Worm (Caenorhabditis elegans) whole organism, young adult: ENCODE measurements around the gene F13H10.3.
A peak's percentile ranks its signal among the peaks of the same experiment; 100 is the strongest.

Source experiments
- B0019.2 ChIP-seq: fragments of 200-800 bp; sonication (Bioruptor generic); conservative IDR thresholded peaks from 2 replicates; pipeline ENCODE4 v1.3.6; 2022; ENCODE audit warnings: missing genetic modification reagents, missing genetic modification characterization, missing compliant biosample characterization
- F33H1.4 ChIP-seq: fragments of 200-800 bp; sonication (Bioruptor generic); IDR thresholded peaks from 2 replicates; pipeline ENCODE4 v1.3.6; 2022; ENCODE audit warnings: missing genetic modification reagents, missing genetic modification characterization, missing compliant biosample characterization
- F49E8.2 ChIP-seq: sonication (generic microtip); optimal IDR thresholded peaks from 3 replicates; lab custom pipeline; 2017; ENCODE audit warnings: missing genetic modification characterization, mild to moderate bottlenecking, missing compliant biosample characterization, antibody characterized with exemption, moderate library complexity; ENCODE audit not compliant: insufficient read depth
- F52B5.7 ChIP-seq: sonication (generic microtip); optimal IDR thresholded peaks from 2 replicates; lab custom pipeline; 2016; ENCODE audit warnings: mild to moderate bottlenecking, missing genetic modification characterization, missing compliant biosample characterization
- T26A5.8 ChIP-seq: sonication (generic microtip); optimal IDR thresholded peaks from 2 replicates; lab custom pipeline; 2016; ENCODE audit warnings: missing genetic modification characterization, missing compliant biosample characterization
- Y53G8AR.9 ChIP-seq: fragments of 200-800 bp; sonication (Bioruptor generic); conservative IDR thresholded peaks from 2 replicates; pipeline ENCODE4 v1.3.6; 2022; ENCODE audit warnings: missing genetic modification reagents, missing genetic modification characterization, missing compliant biosample characterization
- ama-1 ChIP-seq, 3 experiments: fragments of 150-350 bp in 1 of 3; sonication (generic microtip) in 2 of 3; optimal IDR thresholded peaks; 2 replicates each; lab custom pipeline; 2014 to 2018; ENCODE audit warnings: missing biosample characterization in 2 of 3, missing genetic modification characterization in 2 of 3, missing genetic modification reagents in 2 of 3
- attf-6 ChIP-seq: fragments of 200-800 bp; sonication (Bioruptor generic); IDR thresholded peaks from 2 replicates; pipeline ENCODE4 v1.3.6; 2022; ENCODE audit warnings: missing genetic modification reagents, missing genetic modification characterization, missing compliant biosample characterization
- ceh-27 ChIP-seq: fragments of 200-800 bp; sonication (Bioruptor generic); optimal IDR thresholded peaks from 2 replicates; lab custom pipeline; 2018; ENCODE audit warnings: mild to moderate bottlenecking, missing genetic modification characterization, moderate library complexity, missing compliant biosample characterization
- ceh-40 ChIP-seq: fragments of 200-800 bp; sonication (Bioruptor generic); IDR thresholded peaks from 2 replicates; pipeline ENCODE4 v1.3.6; 2022; ENCODE audit warnings: missing genetic modification characterization, missing compliant biosample characterization
- chd-7 ChIP-seq: sonication (generic microtip); optimal IDR thresholded peaks from 2 replicates; lab custom pipeline; 2016; ENCODE audit warnings: mild to moderate bottlenecking, missing genetic modification characterization, moderate library complexity, missing compliant biosample characterization
- efl-1 ChIP-seq: fragments of 150-350 bp; optimal IDR thresholded peaks from 2 replicates; lab custom pipeline; 2014; ENCODE audit warnings: missing biosample characterization, missing genetic modification reagents, missing genetic modification characterization
- egrh-3 ChIP-seq: fragments of 200-800 bp; sonication (Bioruptor generic); IDR thresholded peaks from 2 replicates; pipeline ENCODE4 v1.3.6; 2022; ENCODE audit warnings: missing genetic modification reagents, missing genetic modification characterization, missing compliant biosample characterization
- ekl-4 ChIP-seq: fragments of 200-800 bp; sonication (Bioruptor generic); IDR thresholded peaks from 2 replicates; pipeline ENCODE4 v1.3.6; 2022; ENCODE audit warnings: missing genetic modification reagents, missing genetic modification characterization, missing compliant biosample characterization
- fkh-3 ChIP-seq: sonication (generic microtip); optimal IDR thresholded peaks from 2 replicates; lab custom pipeline; 2016; ENCODE audit warnings: mild to moderate bottlenecking, missing genetic modification characterization, missing compliant biosample characterization
- him-1 ChIP-seq: sonication (generic microtip); optimal IDR thresholded peaks from 2 replicates; lab custom pipeline; 2016; ENCODE audit warnings: missing genotype, missing genetic modification reagents, missing genetic modification characterization, missing compliant biosample characterization
- hlh-26 ChIP-seq: fragments of 200-800 bp; sonication (Bioruptor generic); conservative IDR thresholded peaks from 2 replicates; pipeline ENCODE4 v1.3.6; 2022; ENCODE audit warnings: missing genetic modification reagents, missing genetic modification characterization, missing compliant biosample characterization
- hmg-1.2 ChIP-seq: fragments of 200-800 bp; sonication (Bioruptor generic); IDR thresholded peaks from 2 replicates; pipeline ENCODE4 v1.3.6; 2022; ENCODE audit warnings: missing genetic modification reagents, missing genetic modification characterization, missing compliant biosample characterization
- hrde-1 ChIP-seq: sonication (generic microtip); optimal IDR thresholded peaks from 2 replicates; lab custom pipeline; 2016; ENCODE audit warnings: missing genetic modification characterization, mild to moderate bottlenecking, missing compliant biosample characterization, moderate library complexity, missing genotype, missing genetic modification reagents, borderline replicate concordance
- let-526 ChIP-seq: fragments of 200-800 bp; sonication (Bioruptor generic); IDR thresholded peaks from 2 replicates; pipeline ENCODE4 v1.3.6; 2022; ENCODE audit warnings: missing genetic modification reagents, missing genetic modification characterization, missing compliant biosample characterization
- lin-54 ChIP-seq: fragments of 200-800 bp; sonication (Bioruptor generic); optimal IDR thresholded peaks from 2 replicates; lab custom pipeline; 2018; ENCODE audit warnings: mild to moderate bottlenecking, missing genetic modification characterization, missing compliant biosample characterization
- lir-1 ChIP-seq: fragments of 200-800 bp; sonication (Bioruptor generic); conservative IDR thresholded peaks from 2 replicates; pipeline ENCODE4 v1.3.6; 2022; ENCODE audit warnings: missing genetic modification reagents, missing genetic modification characterization, missing compliant biosample characterization
- madf-10 ChIP-seq: sonication (generic microtip); optimal IDR thresholded peaks from 2 replicates; lab custom pipeline; 2016; ENCODE audit warnings: mild to moderate bottlenecking, missing genetic modification characterization, missing compliant biosample characterization
- madf-3 ChIP-seq: fragments of 200-800 bp; sonication (Bioruptor generic); IDR thresholded peaks from 2 replicates; pipeline ENCODE4 v1.3.6; 2022; ENCODE audit warnings: missing genetic modification reagents, missing genetic modification characterization, missing compliant biosample characterization
- madf-8 ChIP-seq: fragments of 200-800 bp; sonication (Bioruptor generic); conservative IDR thresholded peaks from 2 replicates; pipeline ENCODE4 v1.3.6; 2022; ENCODE audit warnings: missing genetic modification reagents, missing genetic modification characterization, missing compliant biosample characterization
- mxl-1 ChIP-seq: sonication (generic microtip); optimal IDR thresholded peaks from 2 replicates; lab custom pipeline; 2016; ENCODE audit warnings: missing genetic modification characterization, missing compliant biosample characterization
- nhr-179 ChIP-seq: sonication (generic microtip); optimal IDR thresholded peaks from 2 replicates; lab custom pipeline; 2016; ENCODE audit warnings: mild to moderate bottlenecking, missing genetic modification characterization, missing compliant biosample characterization
- rcor-1 ChIP-seq: fragments of 200-800 bp; sonication (Bioruptor generic); IDR thresholded peaks from 2 replicates; pipeline ENCODE4 v1.3.6; 2022; ENCODE audit warnings: missing genetic modification reagents, missing genetic modification characterization, missing compliant biosample characterization
- rec-8 ChIP-seq, 2 experiments: sonication (generic microtip); optimal IDR thresholded peaks; 2 replicates each; lab custom pipeline; 2016; ENCODE audit warnings: mild to moderate bottlenecking in 2 of 2, missing genetic modification characterization in 2 of 2, missing genetic modification reagents in 2 of 2, missing genotype in 2 of 2, missing biosample characterization in 1 of 2, missing compliant biosample characterization in 1 of 2, moderate library complexity in 1 of 2
- sea-2 ChIP-seq: fragments of 200-800 bp; sonication (Bioruptor generic); IDR thresholded peaks from 2 replicates; pipeline ENCODE4 v1.3.6; 2022; ENCODE audit warnings: missing genetic modification characterization, missing compliant biosample characterization
- sptf-2 ChIP-seq: fragments of 200-800 bp; sonication (Bioruptor generic); optimal IDR thresholded peaks from 2 replicates; lab custom pipeline; 2018; ENCODE audit warnings: mild to moderate bottlenecking, missing genetic modification characterization, missing compliant biosample characterization
- tbx-9 ChIP-seq: sonication (generic microtip); optimal IDR thresholded peaks from 2 replicates; lab custom pipeline; 2016; ENCODE audit warnings: borderline replicate concordance, missing genetic modification characterization, inconsistent platforms, missing compliant biosample characterization
- tlf-1 ChIP-seq: fragments of 200-800 bp; sonication (Bioruptor generic); optimal IDR thresholded peaks from 2 replicates; lab custom pipeline; 2018; ENCODE audit warnings: mild to moderate bottlenecking, missing genetic modification characterization, missing compliant biosample characterization
- unc-130 ChIP-seq: sonication (generic microtip); optimal IDR thresholded peaks from 2 replicates; lab custom pipeline; 2016; ENCODE audit warnings: missing genetic modification reagents, missing genetic modification characterization, missing compliant biosample characterization
- ztf-28 ChIP-seq: fragments of 200-800 bp; sonication (Bioruptor generic); IDR thresholded peaks from 2 replicates; pipeline ENCODE4 v1.3.6; 2022; ENCODE audit warnings: missing genetic modification reagents, missing genetic modification characterization, missing compliant biosample characterization
- ztf-3 ChIP-seq: fragments of 200-800 bp; sonication (Bioruptor generic); optimal IDR thresholded peaks from 2 replicates; lab custom pipeline; 2018; ENCODE audit warnings: mild to moderate bottlenecking, missing genetic modification characterization, missing compliant biosample characterization

F13H10.3 gene

ce11 chrIV:11051963-11052362 is 36.2 kb upstream of the F13H10.3 start:
- TF ChIP-seq him-1 (tag; lab: Kevin White, UChicago) (no peak), rec-8 (tag; optimal IDR thresholded peaks at IDR 0.05; lab: Kevin White, UChicago) (no peak), ekl-4 (GFP tag; lab: Robert Waterston, UW) (no peak)

- TF ChIP-seq madf-10 (tag; lab: Kevin White, UChicago) (no peak), attf-6 (GFP tag; lab: Robert Waterston, UW) (no peak), lin-54 (GFP tag; lab: Kevin White, UChicago) (no peak), F33H1.4 (GFP tag; lab: Robert Waterston, UW) (no peak), nhr-179 (tag; lab: Kevin White, UChicago) (no peak), T26A5.8 (tag; lab: Kevin White, UChicago) (no peak), sea-2 (GFP tag; lab: Robert Waterston, UW) (no peak), fkh-3 (tag; lab: Kevin White, UChicago) (no peak), egrh-3 (no peak), ztf-28 (no peak), Y53G8AR.9 (no peak), F52B5.7 (tag; lab: Kevin White, UChicago) (no peak), chd-7 (tag; lab: Kevin White, UChicago) (no peak), lir-1 (GFP tag; lab: Robert Waterston, UW) (no peak), ceh-40 (GFP tag; lab: Robert Waterston, UW) (no peak), ama-1 (optimal IDR thresholded peaks at IDR 0.05; lab: Kevin White, UChicago) (no peak), ama-1 (GFP tag; optimal IDR thresholded peaks at IDR 0.05; lab: Kevin White, UChicago) (no peak), tlf-1 (GFP tag; lab: Kevin White, UChicago) (no peak), efl-1 (no peak), mxl-1 (tag; lab: Kevin White, UChicago) (no peak), unc-130 (no peak)
Observed at ce11 chrIV:11049806-11050205, 34.1 kb upstream of the F13H10.3 start, which contains the start of gene F36H1.3. TSS of gene F36H1.3 (plus strand) at chrIV:11050128.

- TF ChIP-seq hrde-1 (tag; lab: Kevin White, UChicago) (no peak), B0019.2 (no peak), hlh-26 (no peak), madf-8 (no peak), madf-3 (GFP tag; lab: Robert Waterston, UW) (no peak), sptf-2 (GFP tag; lab: Kevin White, UChicago) (no peak), tbx-9 (no peak)
- TF ChIP-seq, all 124 proteins: peak for 0
Observed at ce11 chrIV:11048871-11049270, 33.1 kb upstream of the F13H10.3 start, which contains the start of gene F36H1.11. TSS of gene F36H1.11 (plus strand) at chrIV:11049171.

ce11 chrIV:11044377-11044776 is 28.6 kb upstream of the F13H10.3 start:
- TF ChIP-seq let-526 (no peak), F49E8.2 (tag; lab: Kevin White, UChicago) (no peak), ceh-27 (GFP tag; lab: Kevin White, UChicago) (no peak)

- no peak for TF ChIP-seq B0019.2
- TF ChIP-seq ztf-3 (GFP tag; lab: Kevin White, UChicago): no peak
- TF ChIP-seq hmg-1.2: peak; percentile 58; the same call in 1 of the 2 replicates
- TF ChIP-seq rcor-1 (GFP tag; lab: Robert Waterston, UW): no peak
Observed at ce11 chrIV:11038665-11039064, 22.9 kb upstream of the F13H10.3 start.
